Fruit fly (Drosophila melanogaster): ENCODE data around the gene Spt6.

DNA sequence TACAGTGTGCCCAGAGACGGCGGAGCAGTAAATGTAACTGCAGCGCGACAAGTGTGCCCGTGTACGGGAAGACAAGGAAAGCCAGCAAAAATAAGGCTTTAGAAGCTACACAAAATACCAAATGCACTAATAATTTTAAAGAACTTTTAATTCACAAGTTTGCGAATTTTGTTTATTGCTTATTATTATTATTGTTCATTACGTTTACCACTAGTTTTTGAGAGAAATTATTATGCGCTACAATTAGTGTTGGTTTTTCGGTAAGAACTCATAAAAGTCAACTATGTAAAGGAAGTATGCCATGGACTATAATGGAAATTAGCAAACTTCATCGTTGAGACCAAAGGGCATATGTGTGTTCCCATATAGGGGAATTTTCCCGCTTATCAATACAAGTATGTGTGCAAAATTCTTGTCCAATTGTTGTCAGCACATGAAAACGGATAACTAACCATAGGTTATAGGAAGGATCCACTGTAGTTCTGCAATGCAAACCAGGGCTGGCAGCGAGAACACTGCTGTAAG, 348 bp upstream of the Spt6 start, which contains the start of gene schlank:
- TF ChIP-seq kay (GFP tag; ENCODE audit: borderline replicate concordance) (no peak), Hr96 (GFP tag; optimal IDR thresholded peaks at IDR 0.05) (no peak), bab1 (GFP tag; optimal IDR thresholded peaks at IDR 0.05) (no peak), Crg-1 (GFP tag; optimal IDR thresholded peaks at IDR 0.05) (peak; percentile 43), toe (GFP tag; optimal IDR thresholded peaks at IDR 0.05) (peak; percentile 67), CG7101 (tag; optimal IDR thresholded peaks at IDR 0.05) (peak; percentile 46), CG7045 (GFP tag; optimal IDR thresholded peaks at IDR 0.05) (no peak), Clk (GFP tag; optimal IDR thresholded peaks at IDR 0.05) (no peak), Mnt (GFP tag; optimal IDR thresholded peaks at IDR 0.05) (no peak), cic (GFP tag; optimal IDR thresholded peaks at IDR 0.05) (no peak), CG11617 (GFP tag; optimal IDR thresholded peaks at IDR 0.05) (peak; percentile 44), CG33017 (tag; optimal IDR thresholded peaks at IDR 0.05) (no peak)
